Fruit fly (Drosophila melanogaster): ENCODE measurements around the gene dnk.

dnk gene

DNA sequence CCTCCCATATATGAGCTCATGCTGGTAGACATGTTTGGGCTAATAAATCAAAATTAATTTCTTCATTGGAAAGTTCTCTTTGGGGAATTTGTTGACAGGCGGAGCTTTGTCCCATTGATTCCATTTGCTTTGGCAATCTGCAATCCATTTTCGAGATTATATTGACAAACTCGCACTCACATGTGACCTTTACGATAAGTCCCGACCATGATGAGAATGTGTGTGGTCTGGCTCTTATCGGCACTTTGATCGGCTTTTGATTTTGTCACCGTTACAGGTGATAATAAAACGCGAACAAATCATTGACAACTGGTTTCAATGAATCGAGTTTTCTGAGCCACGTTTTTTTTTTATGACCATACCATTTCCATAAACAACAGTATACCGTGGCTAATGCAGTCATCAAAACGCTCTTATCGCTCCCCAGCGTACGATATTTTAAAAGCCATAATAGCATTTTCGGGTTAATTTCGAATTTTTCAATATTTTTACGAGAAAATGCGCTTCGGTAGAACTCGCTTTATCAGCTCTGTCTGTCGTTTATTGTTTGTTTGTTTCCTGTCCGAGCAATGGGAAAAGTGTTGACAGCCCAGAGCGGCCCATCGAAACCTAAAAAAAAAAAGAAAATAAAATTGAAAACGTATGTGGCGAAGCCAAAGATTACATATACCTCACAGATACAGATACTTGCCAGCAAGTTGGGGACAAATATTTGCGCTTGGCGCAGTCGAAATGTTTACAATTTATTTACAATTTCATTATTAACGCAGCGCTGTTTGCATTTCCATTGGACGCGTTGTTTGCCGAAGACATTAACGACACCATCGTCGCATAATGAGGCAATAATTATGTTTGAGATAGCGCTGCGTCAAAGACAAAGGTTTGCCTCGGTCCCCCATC, 16.8 kb downstream of the dnk start (continued):
- TF ChIP-seq rib (GFP tag; IDR thresholded peaks at IDR 0.05): no peak
- peak; percentile 11 for TF ChIP-seq Hr3 (GFP tag; optimal IDR thresholded peaks at IDR 0.05)
- TF ChIP-seq H15 (GFP tag; IDR thresholded peaks at IDR 0.05): no peak
- peak; percentile 64 for TF ChIP-seq jing (GFP tag; optimal IDR thresholded peaks at IDR 0.05)
- no peak for TF ChIP-seq cas (GFP tag; IDR thresholded peaks at IDR 0.05)
- TF ChIP-seq gce (GFP tag; IDR thresholded peaks at IDR 0.05): peak; percentile 64; the same call in 1 of the 3 replicates
- TF ChIP-seq ase (GFP tag; IDR thresholded peaks at IDR 0.05): no peak
- no peak for TF ChIP-seq amos (GFP tag; IDR thresholded peaks at IDR 0.05; ENCODE audit: partially characterized antibody)
- peak; percentile 82 for TF ChIP-seq CG5953 (GFP tag; IDR thresholded peaks at IDR 0.05)
- TF ChIP-seq Myb (GFP tag; optimal IDR thresholded peaks at IDR 0.05): no peak
- TF ChIP-seq nom (GFP tag; optimal IDR thresholded peaks at IDR 0.05): no peak
- TF ChIP-seq pros (GFP tag; optimal IDR thresholded peaks at IDR 0.05): no peak
- TF ChIP-seq CG6854 (GFP tag; optimal IDR thresholded peaks at IDR 0.05): no peak
- TF ChIP-seq fru (optimal IDR thresholded peaks at IDR 0.05): no peak
- no peak; the same call in 1 of the 2 replicates for TF ChIP-seq CG11247 (GFP tag; IDR thresholded peaks at IDR 0.05)
- TF ChIP-seq sob (GFP tag; IDR thresholded peaks at IDR 0.05): no peak
- peak; percentile 91 for TF ChIP-seq PHDP (tag; optimal IDR thresholded peaks at IDR 0.05)
- TF ChIP-seq chm (GFP tag; IDR thresholded peaks at IDR 0.05): peak; percentile 69
- peak; percentile 83 for TF ChIP-seq CG10462 (GFP tag; optimal IDR thresholded peaks at IDR 0.05)
- no peak for TF ChIP-seq dati (GFP tag; IDR thresholded peaks at IDR 0.05)
- peak; percentile 87 for TF ChIP-seq oc (tag; optimal IDR thresholded peaks at IDR 0.05)
- TF ChIP-seq CG7745 (tag; optimal IDR thresholded peaks at IDR 0.05): peak; percentile 93
- no peak for TF ChIP-seq Mrtf (GFP tag; IDR thresholded peaks at IDR 0.05)
- TF ChIP-seq CG16815 (GFP tag; optimal IDR thresholded peaks at IDR 0.05): no peak
- TF ChIP-seq CG16779 (GFP tag; IDR thresholded peaks at IDR 0.05): no peak
- peak; percentile 6 for TF ChIP-seq CG18599 (GFP tag; optimal IDR thresholded peaks at IDR 0.05)
- peak; percentile 2 for TF ChIP-seq scrt (GFP tag; optimal IDR thresholded peaks at IDR 0.05)
- no peak for TF ChIP-seq GATAe (GFP tag; conservative IDR thresholded peaks at IDR 0.05)
- peak; percentile 17 for TF ChIP-seq slp2 (GFP tag; optimal IDR thresholded peaks at IDR 0.05)
- no peak for TF ChIP-seq Dip2 (GFP tag; IDR thresholded peaks at IDR 0.05)
- no peak for TF ChIP-seq Ravus (GFP tag; IDR thresholded peaks at IDR 0.05)
- TF ChIP-seq chif (GFP tag; optimal IDR thresholded peaks at IDR 0.05): peak; percentile 71 to 78
- peak; percentile 14 to 64 for TF ChIP-seq insv (GFP tag; optimal IDR thresholded peaks at IDR 0.05)
- peak; percentile 64 for TF ChIP-seq CG8281 (tag; optimal IDR thresholded peaks at IDR 0.05)
- no peak for TF ChIP-seq fd96Cb (tag; optimal IDR thresholded peaks at IDR 0.05)
- TF ChIP-seq Rx (GFP tag; IDR thresholded peaks at IDR 0.05): 0 out of 2 replicates have a peak, but pooled peaks have one; percentile 27
- TF ChIP-seq CG13624 (GFP tag; optimal IDR thresholded peaks at IDR 0.05): no peak
- TF ChIP-seq pho (GFP tag; optimal IDR thresholded peaks at IDR 0.05): no peak
- TF ChIP-seq CG18476 (GFP tag; optimal IDR thresholded peaks at IDR 0.05): no peak
- TF ChIP-seq bowl (GFP tag; IDR thresholded peaks at IDR 0.05): 0 out of 2 replicates have a peak, but pooled peaks have one; percentile 36
- TF ChIP-seq Oaz (GFP tag; IDR thresholded peaks at IDR 0.05): no peak
- peak; percentile 55; the same call in 1 of the 2 replicates for TF ChIP-seq CG1024 (GFP tag; IDR thresholded peaks at IDR 0.05)
- no peak for TF ChIP-seq CG30403 (GFP tag; optimal IDR thresholded peaks at IDR 0.05)
- TF ChIP-seq CG34376 (GFP tag; optimal IDR thresholded peaks at IDR 0.05): no peak
- TF ChIP-seq ssp (GFP tag; IDR thresholded peaks at IDR 0.05): no peak
- TF ChIP-seq CG8944 (GFP tag; optimal IDR thresholded peaks at IDR 0.05): no peak
- peak; percentile 51 for TF ChIP-seq Mad (GFP tag; optimal IDR thresholded peaks at IDR 0.05)
- TF ChIP-seq CG10274 (GFP tag; optimal IDR thresholded peaks at IDR 0.05): no peak
- peak; percentile 86 for TF ChIP-seq gsb-n (tag; optimal IDR thresholded peaks at IDR 0.05)
- TF ChIP-seq bcd (GFP tag; optimal IDR thresholded peaks at IDR 0.05): peak; percentile 50

All from whole organism, embryonic.